Worm (Caenorhabditis elegans) whole organism, mixed stage, embryonic: ENCODE measurements around the gene frpr-12.

Experiments used
- blmp-1 ChIP-seq: fragments of 150-350 bp; optimal IDR thresholded peaks from 2 replicates; lab custom pipeline; 2014; ENCODE audit warnings: missing biosample characterization, missing genetic modification characterization
- elt-1 ChIP-seq: sonication (generic microtip); optimal IDR thresholded peaks from 2 replicates; lab custom pipeline; 2017; ENCODE audit warnings: missing genetic modification characterization, mild to moderate bottlenecking, missing compliant biosample characterization, antibody characterized with exemption, moderate library complexity, borderline replicate concordance; ENCODE audit not compliant: insufficient read depth
- flh-1 ChIP-seq: fragments of 200-800 bp; sonication (Bioruptor generic); optimal IDR thresholded peaks from 2 replicates; lab custom pipeline; 2018; ENCODE audit warnings: mild to moderate bottlenecking, missing genetic modification characterization, moderate library complexity, missing compliant biosample characterization
- nhr-76 ChIP-seq: sonication (generic microtip); optimal IDR thresholded peaks from 2 replicates; lab custom pipeline; 2017; ENCODE audit warnings: missing biosample characterization, missing genetic modification characterization
- tbx-8 ChIP-seq: fragments of 200-800 bp; sonication (Bioruptor generic); optimal IDR thresholded peaks from 2 replicates; lab custom pipeline; 2018; ENCODE audit warnings: mild to moderate bottlenecking, missing genetic modification characterization, moderate library complexity, missing compliant biosample characterization
- ztf-11 ChIP-seq: fragments of 150-350 bp; optimal IDR thresholded peaks from 2 replicates; lab custom pipeline; 2014; ENCODE audit warnings: missing biosample characterization, missing genetic modification characterization

DNA sequence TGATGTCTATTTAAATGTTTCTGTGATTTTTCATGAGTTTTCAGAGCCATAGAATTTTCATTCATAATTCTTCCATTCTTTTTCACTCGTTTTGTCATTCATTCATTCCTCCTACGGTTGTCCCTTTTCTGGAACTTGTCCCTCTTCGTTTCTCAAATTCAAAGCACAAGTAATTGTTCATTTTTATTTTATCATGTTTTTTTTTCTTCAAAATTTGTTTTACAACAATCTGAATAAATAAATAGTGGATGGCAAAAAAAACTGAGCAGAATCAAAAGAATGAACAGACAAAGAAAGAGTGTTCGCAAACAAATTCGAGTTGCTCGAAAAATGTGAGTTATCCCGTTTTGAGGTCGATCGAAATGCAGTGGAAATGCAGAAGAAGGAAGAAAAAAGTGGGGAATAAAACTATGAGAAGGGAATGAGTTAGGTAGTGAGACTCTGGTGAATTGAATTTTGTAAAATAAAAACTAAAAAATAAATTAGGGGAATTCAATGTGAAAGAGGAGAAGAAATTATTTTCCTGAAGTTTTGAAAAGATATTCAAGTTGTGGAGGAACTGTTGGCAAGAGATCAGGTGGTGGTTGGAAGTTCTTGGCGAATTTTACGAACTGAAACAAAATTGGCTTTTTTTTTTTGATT lies 36.7 kb downstream of the frpr-12 start:
- TF ChIP-seq nhr-76 (no peak), blmp-1 (tag; lab: Kevin White, UChicago) (no peak), elt-1 (tag; lab: Kevin White, UChicago) (no peak), tbx-8 (GFP tag; lab: Kevin White, UChicago) (no peak), ztf-11 (tag; lab: Kevin White, UChicago) (no peak), flh-1 (no peak)
